Worm (Caenorhabditis elegans): ENCODE measurements around the gene snpc-1.1.

- TF ChIP-seq ama-1 (optimal IDR thresholded peaks at IDR 0.05), result no peak
- TF ChIP-seq tbx-37 (GFP tag; conservative IDR thresholded peaks at IDR 0.05), result no peak
- no peak for TF ChIP-seq ceh-13 (GFP tag; optimal IDR thresholded peaks at IDR 0.05)
- TF ChIP-seq tra-4 (tag; optimal IDR thresholded peaks at IDR 0.05), result no peak
- TF ChIP-seq hnd-1 (tag; optimal IDR thresholded peaks at IDR 0.05), result no peak
- TF ChIP-seq flt-1 (GFP tag; IDR thresholded peaks at IDR 0.05), result no peak
- TF ChIP-seq B0310.2 (tag; optimal IDR thresholded peaks at IDR 0.05), result no peak
- no peak for TF ChIP-seq tbx-11 (GFP tag; IDR thresholded peaks at IDR 0.05)
These were observed at the start of gene snpc-1.1, which contains the start of gene spdl-1 for ce11 chrII:7781102-7781616.
